Worm (Caenorhabditis elegans) whole organism, midembryonic: ENCODE measurements around the gene nhr-16.

Experiments
- T22C8.4 ChIP-seq: fragments of 200-800 bp; sonication (Bioruptor generic); IDR thresholded peaks from 2 replicates; pipeline ENCODE4 v1.3.6; 2022; ENCODE audit warnings: missing genetic modification characterization, missing compliant biosample characterization
- flt-1 ChIP-seq: fragments of 200-800 bp; sonication (Bioruptor generic); IDR thresholded peaks from 2 replicates; pipeline ENCODE4 v1.3.6; 2022; ENCODE audit warnings: missing genetic modification characterization, missing compliant biosample characterization
- med-1 ChIP-seq: sonication (generic microtip); optimal IDR thresholded peaks from 2 replicates; lab custom pipeline; 2017; ENCODE audit warnings: missing genetic modification characterization, mild to moderate bottlenecking, missing compliant biosample characterization, antibody characterized with exemption, missing genetic modification reagents; ENCODE audit not compliant: insufficient read depth

DNA sequence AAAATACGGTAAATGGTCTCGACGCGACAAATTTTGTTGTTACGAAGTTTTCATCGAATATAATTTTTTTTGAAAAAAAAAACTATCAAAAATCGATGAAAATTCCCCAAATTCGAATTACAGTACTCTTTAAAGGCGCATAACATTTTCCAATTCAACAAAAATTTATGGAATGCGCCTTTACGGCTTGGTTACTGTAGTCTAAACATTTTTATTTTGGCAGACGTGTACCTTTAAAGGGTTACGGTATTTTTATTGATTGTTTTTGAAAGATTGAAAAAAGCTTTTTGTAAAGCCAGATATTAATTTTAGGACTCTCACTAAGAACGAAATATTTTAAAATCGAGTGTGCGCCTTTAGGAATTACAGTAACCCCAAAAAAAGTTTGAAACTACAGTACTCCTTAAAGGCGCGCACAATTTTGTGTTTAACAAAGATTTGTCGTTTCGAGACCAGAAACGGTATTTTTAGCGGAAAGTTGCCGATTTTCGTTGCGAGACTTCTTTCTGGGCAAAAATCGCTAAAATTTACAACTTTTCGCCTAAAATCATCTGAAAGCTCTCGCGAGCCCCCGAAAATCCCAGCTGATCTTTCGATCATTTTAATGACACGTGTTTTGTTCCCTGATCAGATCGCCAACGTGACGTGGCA lies 35.5 kb downstream of the nhr-16 start:
- TF ChIP-seq T22C8.4 (GFP tag; lab: Robert Waterston, UW) = no peak
- TF ChIP-seq med-1 (GFP tag; lab: Kevin White, UChicago) = no peak
- TF ChIP-seq flt-1 (GFP tag; lab: Robert Waterston, UW) = no peak
